Worm (Caenorhabditis elegans): ENCODE results near the gene try-1.
A peak's percentile ranks its signal among the peaks of the same experiment; 100 is the strongest.

try-1 gene

ce11 chrII:4981682-4982404 is 32.5 kb upstream of the try-1 start:
- TF ChIP-seq sdc-2 (tag; optimal IDR thresholded peaks at IDR 0.05) (no peak), F13H6.1 (tag; optimal IDR thresholded peaks at IDR 0.05) (no peak), unc-55 (GFP tag; optimal IDR thresholded peaks at IDR 0.05) (no peak), ceh-30 (tag; optimal IDR thresholded peaks at IDR 0.05) (no peak), ceh-45 (GFP tag; IDR thresholded peaks at IDR 0.05) (no peak), nfya-1 (tag; optimal IDR thresholded peaks at IDR 0.05) (no peak), pros-1 (tag; optimal IDR thresholded peaks at IDR 0.05) (no peak), ceh-24 (tag; optimal IDR thresholded peaks at IDR 0.05) (no peak), C08G9.2 (tag; optimal IDR thresholded peaks at IDR 0.05) (no peak)

DNA sequence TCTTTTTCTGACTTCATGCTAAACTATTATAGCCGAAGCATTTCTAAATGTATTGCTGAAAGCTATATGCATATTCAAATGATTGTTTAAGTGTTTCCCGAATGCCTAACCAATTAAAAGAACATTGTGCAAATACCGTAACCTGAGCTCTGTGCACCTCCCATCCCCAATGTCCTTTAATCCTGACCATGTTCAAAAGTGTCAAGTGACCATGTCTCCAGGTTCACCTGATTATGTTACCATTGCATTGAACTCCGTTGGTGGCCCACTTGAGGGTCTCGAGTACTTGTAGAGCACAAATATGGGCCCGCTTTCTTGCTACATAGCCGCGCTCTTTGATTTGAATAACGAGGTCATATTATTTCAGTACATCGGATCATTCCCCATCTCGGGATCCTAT is 26.0 kb upstream of the try-1 start:
- peak; percentile 87 for TF ChIP-seq ceh-34 (tag; optimal IDR thresholded peaks at IDR 0.05)
- TF ChIP-seq pat-9 (tag; optimal IDR thresholded peaks at IDR 0.05) = no peak

- no peak for TF ChIP-seq ceh-9 (tag; optimal IDR thresholded peaks at IDR 0.05)
- peak; percentile 93 for TF ChIP-seq ceh-34 (tag; optimal IDR thresholded peaks at IDR 0.05)
These were observed 25.2 kb upstream of the try-1 start for ce11 chrII:4974448-4974951.

DNA sequence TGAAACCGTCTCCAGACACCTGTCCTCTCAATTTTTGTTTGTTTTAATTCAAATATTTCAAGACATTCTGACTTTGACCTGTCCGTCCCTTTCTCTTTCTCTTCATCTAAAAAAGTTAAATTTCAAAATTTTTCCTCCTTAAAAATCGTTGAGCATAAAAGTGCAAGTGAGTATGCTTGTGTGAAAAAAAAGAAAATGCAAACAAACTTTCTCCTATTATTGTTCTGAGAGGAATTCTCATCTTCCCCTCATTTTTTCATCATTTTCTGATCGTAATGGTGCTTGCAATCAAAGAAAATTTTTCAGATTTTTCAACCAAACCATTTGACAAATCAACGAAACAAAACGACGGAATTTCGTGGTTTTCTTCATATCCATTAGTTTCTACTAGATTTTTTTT is 19.5 kb upstream of the try-1 start, which contains the start of gene shc-2:
shc-2 (plus strand) TSS at position 301 of the 400 bp plus-strand sequence.
- TF ChIP-seq T23F11.4 (GFP tag; optimal IDR thresholded peaks at IDR 0.05) (no peak), C08G9.2 (tag; optimal IDR thresholded peaks at IDR 0.05) (no peak), fkh-6 (tag; optimal IDR thresholded peaks at IDR 0.05) (no peak), ceh-34 (tag; optimal IDR thresholded peaks at IDR 0.05) (no peak)

ce11 chrII:4967636-4968035 is 18.3 kb upstream of the try-1 start:
- TF ChIP-seq elt-2 (tag; optimal IDR thresholded peaks at IDR 0.05) (peak; percentile 93), rnt-1 (tag; optimal IDR thresholded peaks at IDR 0.05) (no peak)

- peak; percentile 99 for TF ChIP-seq elt-2 (tag; optimal IDR thresholded peaks at IDR 0.05)
- no peak for TF ChIP-seq hlh-15 (tag; optimal IDR thresholded peaks at IDR 0.05)
These were observed 17.2 kb upstream of the try-1 start for ce11 chrII:4966576-4966975.

DNA sequence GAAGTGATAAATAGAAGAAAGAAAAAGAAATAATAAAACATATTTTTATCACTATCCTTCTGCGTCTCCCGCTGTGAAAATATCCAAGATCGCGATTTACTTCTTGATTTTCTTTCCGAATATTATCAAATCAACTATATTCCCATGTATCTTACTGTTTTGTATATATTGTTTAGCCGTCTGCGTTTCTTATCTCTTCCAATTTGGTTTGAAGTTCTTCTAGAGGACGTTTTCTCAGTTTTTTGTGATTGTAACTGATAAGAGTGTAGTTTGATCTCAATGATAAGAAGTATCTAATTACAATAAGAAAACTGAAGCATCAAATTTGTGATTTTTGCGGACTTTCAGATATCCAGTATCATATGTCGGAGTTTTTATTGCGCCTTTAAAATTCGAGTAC is 11.4 kb upstream of the try-1 start:
- TF ChIP-seq F13H6.1 (tag; optimal IDR thresholded peaks at IDR 0.05) (no peak), elt-2 (tag; optimal IDR thresholded peaks at IDR 0.05) (peak; percentile 96)

DNA sequence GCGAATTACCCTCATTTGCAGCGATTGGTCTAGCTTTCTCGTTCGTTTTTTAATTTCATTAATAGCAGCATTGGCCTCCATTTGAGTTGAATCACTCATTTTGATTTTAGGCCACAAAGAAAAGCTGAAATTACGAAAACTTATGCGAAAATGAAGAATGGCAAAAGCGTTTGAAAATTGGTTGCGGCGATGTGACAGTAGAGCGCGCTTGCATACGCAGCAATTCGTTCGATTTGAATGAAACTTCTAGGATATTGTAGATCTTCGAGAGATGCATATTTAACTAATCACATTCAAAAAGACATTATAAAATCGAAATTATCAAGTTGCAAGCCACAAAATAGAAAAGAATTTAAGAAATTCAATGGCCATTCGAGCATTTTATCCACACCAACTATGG is 10.4 kb upstream of the try-1 start, which contains the start of gene ulp-2:
ulp-2 (minus strand) TSS at position 158 of the 400 bp plus-strand sequence.
- TF ChIP-seq ceh-31 (tag; optimal IDR thresholded peaks at IDR 0.05) (no peak), pros-1 (tag; optimal IDR thresholded peaks at IDR 0.05) (no peak), ceh-9 (tag; optimal IDR thresholded peaks at IDR 0.05) (no peak), ets-4 (tag; optimal IDR thresholded peaks at IDR 0.05) (no peak), elt-4 (tag; optimal IDR thresholded peaks at IDR 0.05) (no peak), dmd-4 (tag; optimal IDR thresholded peaks at IDR 0.05; ENCODE audit: borderline replicate concordance) (no peak), ceh-6 (GFP tag; optimal IDR thresholded peaks at IDR 0.05) (no peak), ttx-3 (tag; optimal IDR thresholded peaks at IDR 0.05) (no peak), nhr-11 (tag; optimal IDR thresholded peaks at IDR 0.05) (no peak), pqm-1 (tag; optimal IDR thresholded peaks at IDR 0.05) (no peak), npax-4 (tag; optimal IDR thresholded peaks at IDR 0.05) (no peak), sdc-2 (tag; optimal IDR thresholded peaks at IDR 0.05) (no peak), odd-2 (tag; optimal IDR thresholded peaks at IDR 0.05) (no peak), K09A11.1 (tag; optimal IDR thresholded peaks at IDR 0.05; ENCODE audit: insufficient read depth) (no peak), ceh-2 (tag; optimal IDR thresholded peaks at IDR 0.05) (no peak), pag-3 (tag; optimal IDR thresholded peaks at IDR 0.05; ENCODE audit: borderline replicate concordance) (no peak), ztf-16 (tag; optimal IDR thresholded peaks at IDR 0.05) (no peak), pha-4 (tag; optimal IDR thresholded peaks at IDR 0.05) (no peak), sox-2 (GFP tag; IDR thresholded peaks at IDR 0.05) (no peak)
